Fruit fly (Drosophila melanogaster) S2 (cell line): ENCODE measurements around the gene CG34056.

Source experiments
- CG8478 ChIP-seq: fragments of >200 bp; optimal IDR thresholded peaks from 2 replicates; lab custom pipeline; 2018
- CTCF ChIP-seq, 2 experiments: fragments of >200 bp; optimal IDR thresholded peaks; 2 replicates each; lab custom pipeline; 2018

CG34056 gene

dm6 chr3L:904991-905745, 9.4 kb downstream of the CG34056 start:
- TF ChIP-seq CG8478 (lab: Kevin White, UChicago) (no peak), CTCF (optimal IDR thresholded peaks at IDR 0.05; lab: Kevin White, UChicago) (no peak)

dm6 chr3L:907673-908323, 12.0 kb downstream of the CG34056 start:
- no peak for TF ChIP-seq CTCF (optimal IDR thresholded peaks at IDR 0.05; lab: Kevin White, UChicago)
- TF ChIP-seq CG8478 (lab: Kevin White, UChicago), result no peak

DNA sequence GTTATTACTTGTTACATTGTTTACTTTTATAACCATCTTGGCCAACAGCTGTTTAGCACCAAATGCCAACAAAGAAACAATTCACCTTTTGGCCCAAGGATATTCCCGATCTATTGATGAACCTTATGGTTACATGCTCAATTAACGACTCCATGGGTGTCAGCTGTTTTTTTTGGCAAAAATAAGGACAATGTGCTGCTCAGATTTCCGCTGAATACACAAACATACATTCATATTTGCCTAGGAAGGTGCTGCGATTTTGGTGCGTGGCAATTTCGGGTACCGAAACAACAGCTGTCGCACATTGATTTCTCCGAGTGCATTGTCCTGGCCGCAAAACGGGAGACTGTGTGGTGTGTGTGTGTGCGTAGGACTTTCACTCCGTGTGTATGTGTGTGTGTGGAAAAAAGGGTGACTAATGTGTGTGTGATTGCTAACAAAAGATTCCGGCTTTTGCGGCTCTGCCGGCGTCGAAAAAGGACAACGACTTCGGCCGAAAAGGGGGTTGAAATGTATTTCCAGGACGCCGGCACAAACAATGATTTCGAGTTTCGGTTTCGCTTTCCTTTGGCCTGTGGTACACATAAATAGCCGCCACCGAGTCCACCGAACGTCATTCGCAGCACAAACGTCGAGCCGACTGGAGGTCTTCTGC, 12.9 kb downstream of the CG34056 start, which contains the start of gene nerfin-1:
nerfin-1 (plus strand) TSS at position 605 of the 655 bp plus-strand sequence.
- no peak for TF ChIP-seq CG8478 (lab: Kevin White, UChicago)
- no peak for TF ChIP-seq CTCF (optimal IDR thresholded peaks at IDR 0.05; lab: Kevin White, UChicago)

- TF ChIP-seq CTCF (optimal IDR thresholded peaks at IDR 0.05; lab: Kevin White, UChicago), result no peak
- no peak for TF ChIP-seq CG8478 (lab: Kevin White, UChicago)
Measured at dm6 chr3L:912406-913369, 16.9 kb downstream of the CG34056 start.

DNA sequence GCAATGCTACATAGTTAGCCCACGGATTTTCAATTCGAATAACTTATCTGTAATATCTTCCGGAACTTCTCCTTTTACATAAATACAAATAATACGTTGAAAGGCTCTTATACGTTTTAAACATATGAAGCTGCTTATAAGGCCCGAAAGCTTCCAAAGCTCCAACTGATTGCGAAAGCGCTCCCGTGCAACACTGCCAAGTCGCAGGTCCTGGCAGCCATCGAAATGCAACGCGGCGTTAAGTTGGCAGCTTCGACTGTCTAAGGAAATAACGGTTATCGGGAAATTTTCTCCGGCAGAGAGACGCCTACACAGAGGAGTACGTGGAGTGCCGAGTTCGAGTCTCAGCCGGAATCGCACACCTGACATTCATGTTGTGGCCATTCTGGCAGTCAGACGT, 17.9 kb downstream of the CG34056 start, which contains the start of gene Glut1:
Glut1 (plus strand) TSS at position 393 of the 400 bp plus-strand sequence.
- TF ChIP-seq CTCF (optimal IDR thresholded peaks at IDR 0.05; lab: Kevin White, UChicago) (no peak), CG8478 (lab: Kevin White, UChicago) (no peak)

DNA sequence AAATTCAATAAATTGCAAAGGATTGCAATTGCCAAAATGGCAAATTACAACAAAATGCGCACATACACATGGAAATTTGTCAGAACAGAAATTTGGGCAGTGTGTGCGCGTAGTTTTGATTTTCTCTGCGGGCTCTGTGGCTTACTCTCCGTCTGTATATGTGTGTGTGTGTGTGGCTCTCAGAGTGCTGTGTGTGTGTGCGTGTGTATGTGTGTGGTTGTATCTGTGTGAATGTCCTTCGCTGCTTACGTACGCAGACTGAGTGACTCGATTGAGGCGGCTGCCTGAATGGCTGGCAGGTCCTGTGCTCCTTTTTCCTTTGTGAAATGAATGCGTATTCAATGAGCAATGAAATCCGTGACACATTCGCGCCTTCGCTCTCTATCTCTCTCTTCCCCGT, 19.1 kb downstream of the CG34056 start:
- no peak for TF ChIP-seq CTCF (optimal IDR thresholded peaks at IDR 0.05; lab: Kevin White, UChicago)
- no peak for TF ChIP-seq CG8478 (lab: Kevin White, UChicago)

dm6 chr3L:917225-917624, 21.5 kb downstream of the CG34056 start:
- no peak for TF ChIP-seq CTCF (optimal IDR thresholded peaks at IDR 0.05; lab: Kevin White, UChicago)
- no peak for TF ChIP-seq CG8478 (lab: Kevin White, UChicago)
